Worm (Caenorhabditis elegans): ENCODE data around the gene F16G10.14.

The F16G10.14 gene

ce11 chrII:2438180-2438579 is 39.4 kb upstream of the F16G10.14 start:
- no peak for TF ChIP-seq nhr-12 (tag; optimal IDR thresholded peaks at IDR 0.05)

- TF ChIP-seq blmp-1 (tag; optimal IDR thresholded peaks at IDR 0.05) (no peak), elt-1 (tag; optimal IDR thresholded peaks at IDR 0.05; ENCODE audit: borderline replicate concordance, insufficient read depth) (peak; percentile 97)
Measured at ce11 chrII:2436757-2437156, 38.0 kb upstream of the F16G10.14 start.

ce11 chrII:2435566-2435965 is 36.8 kb upstream of the F16G10.14 start:
- TF ChIP-seq elt-3 (tag; optimal IDR thresholded peaks at IDR 0.05) (no peak), nhr-2 (tag; optimal IDR thresholded peaks at IDR 0.05) (no peak), mep-1 (tag; optimal IDR thresholded peaks at IDR 0.05) (no peak), blmp-1 (tag; optimal IDR thresholded peaks at IDR 0.05) (peak; percentile 76), nhr-76 (tag; optimal IDR thresholded peaks at IDR 0.05) (no peak), ceh-39 (tag; optimal IDR thresholded peaks at IDR 0.05) (no peak), nhr-28 (tag; optimal IDR thresholded peaks at IDR 0.05) (no peak)

- no peak for TF ChIP-seq sptf-1 (tag; optimal IDR thresholded peaks at IDR 0.05)
- no peak for TF ChIP-seq ces-1 (GFP tag; optimal IDR thresholded peaks at IDR 0.05)
- TF ChIP-seq ceh-43 (GFP tag; optimal IDR thresholded peaks at IDR 0.05): no peak
- peak; percentile 6 for TF ChIP-seq ceh-39 (tag; optimal IDR thresholded peaks at IDR 0.05)
- TF ChIP-seq cnd-1 (tag; optimal IDR thresholded peaks at IDR 0.05): peak; percentile 55
- no peak for TF ChIP-seq nhr-2 (tag; optimal IDR thresholded peaks at IDR 0.05)
- TF ChIP-seq hlh-1 (tag; optimal IDR thresholded peaks at IDR 0.05): no peak
- TF ChIP-seq snpc-4 (tag; optimal IDR thresholded peaks at IDR 0.05): no peak
Measured at ce11 chrII:2431972-2432371, 33.2 kb upstream of the F16G10.14 start, which contains the start of gene ceh-86. Gene ceh-86, minus strand, starts transcription at chrII:2432072.

- TF ChIP-seq unc-120 (tag; optimal IDR thresholded peaks at IDR 0.05; ENCODE audit: poor library complexity, severe bottlenecking): no peak
- no peak for TF ChIP-seq nhr-28 (tag; optimal IDR thresholded peaks at IDR 0.05)
- no peak for TF ChIP-seq cnd-1 (tag; optimal IDR thresholded peaks at IDR 0.05)
- TF ChIP-seq lin-13 (tag; optimal IDR thresholded peaks at IDR 0.05): no peak
- TF ChIP-seq mab-5 (tag; optimal IDR thresholded peaks at IDR 0.05): no peak
- TF ChIP-seq lin-32 (GFP tag; optimal IDR thresholded peaks at IDR 0.05): no peak
- no peak for TF ChIP-seq mep-1 (tag; optimal IDR thresholded peaks at IDR 0.05)
- TF ChIP-seq unc-39 (tag; optimal IDR thresholded peaks at IDR 0.05): no peak
- no peak for TF ChIP-seq nhr-12 (tag; optimal IDR thresholded peaks at IDR 0.05)
- TF ChIP-seq drap-1 (GFP tag; optimal IDR thresholded peaks at IDR 0.05): no peak
- TF ChIP-seq bed-3 (GFP tag; optimal IDR thresholded peaks at IDR 0.05): no peak
- no peak for TF ChIP-seq blmp-1 (tag; optimal IDR thresholded peaks at IDR 0.05)
- TF ChIP-seq tbx-8 (GFP tag; optimal IDR thresholded peaks at IDR 0.05): no peak
Measured at ce11 chrII:2422427-2422826, 23.6 kb upstream of the F16G10.14 start.

- TF ChIP-seq ceh-39 (tag; optimal IDR thresholded peaks at IDR 0.05) (no peak), tbx-8 (GFP tag; optimal IDR thresholded peaks at IDR 0.05) (no peak)
Measured at ce11 chrII:2421905-2422304, 23.1 kb upstream of the F16G10.14 start, which contains the start of gene F42G2.2. Gene F42G2.2, plus strand, starts transcription at chrII:2422205.

ce11 chrII:2421185-2421584 is 22.4 kb upstream of the F16G10.14 start:
- TF ChIP-seq ceh-39 (tag; optimal IDR thresholded peaks at IDR 0.05) (no peak), hlh-1 (tag; optimal IDR thresholded peaks at IDR 0.05) (no peak), lsy-2 (tag; optimal IDR thresholded peaks at IDR 0.05) (no peak), zip-8 (tag; optimal IDR thresholded peaks at IDR 0.05) (no peak), snpc-4 (tag; optimal IDR thresholded peaks at IDR 0.05) (no peak), nhr-28 (tag; optimal IDR thresholded peaks at IDR 0.05) (no peak), M03D4.4 (tag; optimal IDR thresholded peaks at IDR 0.05) (no peak), nhr-237 (tag; optimal IDR thresholded peaks at IDR 0.05) (no peak), blmp-1 (tag; optimal IDR thresholded peaks at IDR 0.05) (no peak), lin-13 (tag; optimal IDR thresholded peaks at IDR 0.05) (no peak), lin-32 (GFP tag; optimal IDR thresholded peaks at IDR 0.05) (no peak), sem-2 (GFP tag; optimal IDR thresholded peaks at IDR 0.05) (no peak), mep-1 (tag; optimal IDR thresholded peaks at IDR 0.05) (no peak), flh-1 (GFP tag; optimal IDR thresholded peaks at IDR 0.05) (no peak), tbx-8 (GFP tag; optimal IDR thresholded peaks at IDR 0.05) (no peak), pha-4 (tag; optimal IDR thresholded peaks at IDR 0.05) (no peak), mab-5 (tag; optimal IDR thresholded peaks at IDR 0.05) (no peak), bed-3 (GFP tag; optimal IDR thresholded peaks at IDR 0.05) (no peak), nhr-76 (tag; optimal IDR thresholded peaks at IDR 0.05) (no peak), unc-120 (tag; optimal IDR thresholded peaks at IDR 0.05; ENCODE audit: poor library complexity, severe bottlenecking) (no peak)
